Worm (Caenorhabditis elegans) whole organism, late embryonic: Measurements from ENCODE around the gene dhs-31.

Experiments used
- C08G9.2 ChIP-seq: sonication (generic microtip); optimal IDR thresholded peaks from 2 replicates; lab custom pipeline; 2016; ENCODE audit warnings: mild to moderate bottlenecking, missing genetic modification characterization, moderate library complexity, missing compliant biosample characterization
- T23F11.4 ChIP-seq: fragments of 200-800 bp; sonication (Bioruptor generic); optimal IDR thresholded peaks from 2 replicates; lab custom pipeline; 2018; ENCODE audit warnings: mild to moderate bottlenecking, missing genetic modification characterization, missing compliant biosample characterization
- Y22D7AL.16 ChIP-seq: sonication (generic microtip); optimal IDR thresholded peaks from 2 replicates; lab custom pipeline; 2016; ENCODE audit warnings: missing genetic modification characterization, missing compliant biosample characterization
- ceh-14 ChIP-seq: sonication (generic microtip); optimal IDR thresholded peaks from 2 replicates; lab custom pipeline; 2016; ENCODE audit warnings: missing genotype, missing genetic modification characterization, missing compliant biosample characterization
- ceh-18 ChIP-seq: sonication (generic microtip); optimal IDR thresholded peaks from 2 replicates; lab custom pipeline; 2016; ENCODE audit warnings: missing genetic modification characterization, missing compliant biosample characterization
- ceh-19 ChIP-seq: fragments of 200-800 bp; sonication (Bioruptor generic); optimal IDR thresholded peaks from 2 replicates; lab custom pipeline; 2018; ENCODE audit warnings: mild to moderate bottlenecking, missing genetic modification characterization, missing compliant biosample characterization
- ceh-2 ChIP-seq: sonication (generic microtip); optimal IDR thresholded peaks from 2 replicates; lab custom pipeline; 2016; ENCODE audit warnings: missing genotype, missing genetic modification characterization, missing compliant biosample characterization
- ceh-22 ChIP-seq: sonication (generic microtip); optimal IDR thresholded peaks from 2 replicates; lab custom pipeline; 2017; ENCODE audit warnings: missing biosample characterization, missing genetic modification characterization
- ceh-31 ChIP-seq: sonication (generic microtip); optimal IDR thresholded peaks from 2 replicates; lab custom pipeline; 2016; ENCODE audit warnings: missing genetic modification characterization, missing compliant biosample characterization
- ceh-45 ChIP-seq: fragments of 200-800 bp; sonication (Bioruptor generic); IDR thresholded peaks from 2 replicates; pipeline ENCODE4 v1.3.6; 2022; ENCODE audit warnings: missing genetic modification reagents, missing genetic modification characterization, missing compliant biosample characterization
- ceh-48 ChIP-seq: sonication (generic microtip); optimal IDR thresholded peaks from 2 replicates; lab custom pipeline; 2016; ENCODE audit warnings: missing genetic modification characterization, inconsistent platforms, missing compliant biosample characterization
- dve-1 ChIP-seq: sonication (generic microtip); optimal IDR thresholded peaks from 2 replicates; lab custom pipeline; 2017; ENCODE audit warnings: antibody characterized with exemption, mild to moderate bottlenecking, missing genetic modification characterization, missing compliant biosample characterization
- elt-4 ChIP-seq: sonication (generic microtip); optimal IDR thresholded peaks from 2 replicates; lab custom pipeline; 2016; ENCODE audit warnings: missing genetic modification characterization, missing compliant biosample characterization
- ets-4 ChIP-seq: sonication (generic microtip); optimal IDR thresholded peaks from 2 replicates; lab custom pipeline; 2016; ENCODE audit warnings: missing genetic modification characterization, missing compliant biosample characterization
- eyg-1 ChIP-seq: sonication (generic microtip); optimal IDR thresholded peaks from 2 replicates; lab custom pipeline; 2016; ENCODE audit warnings: missing genotype, missing genetic modification characterization, missing compliant biosample characterization
- fax-1 ChIP-seq: sonication (generic microtip); optimal IDR thresholded peaks from 2 replicates; lab custom pipeline; 2016; ENCODE audit warnings: missing genotype, missing genetic modification characterization, missing compliant biosample characterization
- fkh-6 ChIP-seq: sonication (generic microtip); optimal IDR thresholded peaks from 2 replicates; lab custom pipeline; 2016; ENCODE audit warnings: missing genetic modification characterization, missing compliant biosample characterization
- gmeb-2 ChIP-seq: sonication (generic microtip); optimal IDR thresholded peaks from 2 replicates; lab custom pipeline; 2016; ENCODE audit warnings: missing genetic modification characterization, inconsistent platforms, missing compliant biosample characterization
- hlh-13 ChIP-seq: fragments of 200-800 bp; sonication (Bioruptor generic); optimal IDR thresholded peaks from 2 replicates; lab custom pipeline; 2018; ENCODE audit warnings: mild to moderate bottlenecking, missing genetic modification characterization, missing compliant biosample characterization
- hlh-30 ChIP-seq: sonication (generic microtip); optimal IDR thresholded peaks from 2 replicates; lab custom pipeline; 2017; ENCODE audit warnings: antibody characterized with exemption, missing genetic modification characterization, missing compliant biosample characterization; ENCODE audit not compliant: insufficient read depth
- hlh-6 ChIP-seq: sonication (generic microtip); optimal IDR thresholded peaks from 2 replicates; lab custom pipeline; 2016; ENCODE audit warnings: missing genotype, missing genetic modification characterization, missing compliant biosample characterization
- hlh-8 ChIP-seq: sonication (generic microtip); optimal IDR thresholded peaks from 2 replicates; lab custom pipeline; 2016; ENCODE audit warnings: missing genotype, missing genetic modification characterization, missing compliant biosample characterization
- lim-6 ChIP-seq: sonication (generic microtip); optimal IDR thresholded peaks from 2 replicates; lab custom pipeline; 2016; ENCODE audit warnings: missing genetic modification characterization, missing compliant biosample characterization
- lin-11 ChIP-seq: fragments of 200-800 bp; sonication (Bioruptor generic); optimal IDR thresholded peaks from 2 replicates; lab custom pipeline; 2018; ENCODE audit warnings: mild to moderate bottlenecking, missing genetic modification characterization, missing compliant biosample characterization
- madf-2 ChIP-seq: sonication (generic microtip); optimal IDR thresholded peaks from 2 replicates; lab custom pipeline; 2017; ENCODE audit warnings: missing genetic modification characterization, missing compliant biosample characterization
- nhr-11 ChIP-seq: fragments of 150-350 bp; optimal IDR thresholded peaks from 2 replicates; lab custom pipeline; 2014; ENCODE audit warnings: missing biosample characterization, missing genetic modification characterization
- pha-4 ChIP-seq: fragments of 150-350 bp; optimal IDR thresholded peaks from 2 replicates; lab custom pipeline; 2018; ENCODE audit warnings: missing biosample characterization, missing genetic modification reagents, missing genetic modification characterization
- pros-1 ChIP-seq: fragments of 150-350 bp; optimal IDR thresholded peaks from 2 replicates; lab custom pipeline; 2014; ENCODE audit warnings: missing biosample characterization, missing genetic modification reagents, missing genetic modification characterization
- ref-2 ChIP-seq: sonication (generic microtip); optimal IDR thresholded peaks from 2 replicates; lab custom pipeline; 2016; ENCODE audit warnings: missing genetic modification characterization, missing compliant biosample characterization
- rnt-1 ChIP-seq: sonication (generic microtip); optimal IDR thresholded peaks from 2 replicates; lab custom pipeline; 2016; ENCODE audit warnings: missing genetic modification characterization, missing compliant biosample characterization
- sox-2 ChIP-seq: fragments of 200-800 bp; sonication (Bioruptor generic); IDR thresholded peaks from 2 replicates; pipeline ENCODE4 v1.3.6; 2022; ENCODE audit warnings: missing genetic modification reagents, missing genetic modification characterization, missing compliant biosample characterization
- sox-4 ChIP-seq: sonication (generic microtip); optimal IDR thresholded peaks from 2 replicates; lab custom pipeline; 2017; ENCODE audit warnings: mild to moderate bottlenecking, missing genetic modification characterization, inconsistent platforms, missing compliant biosample characterization
- syd-9 ChIP-seq: sonication (generic microtip); optimal IDR thresholded peaks from 2 replicates; lab custom pipeline; 2016; ENCODE audit warnings: mild to moderate bottlenecking, missing genetic modification characterization, moderate library complexity, missing compliant biosample characterization
- tbx-2 ChIP-seq: sonication (generic microtip); optimal IDR thresholded peaks from 2 replicates; lab custom pipeline; 2016; ENCODE audit warnings: missing genetic modification characterization, missing compliant biosample characterization
- tbx-7 ChIP-seq: sonication (generic microtip); optimal IDR thresholded peaks from 2 replicates; lab custom pipeline; 2016; ENCODE audit warnings: missing genotype, missing genetic modification characterization, missing compliant biosample characterization
- ttx-3 ChIP-seq: sonication (generic microtip); optimal IDR thresholded peaks from 2 replicates; lab custom pipeline; 2016; ENCODE audit warnings: missing genetic modification reagents, missing genetic modification characterization, missing compliant biosample characterization
- unc-55 ChIP-seq: sonication (generic microtip); optimal IDR thresholded peaks from 2 replicates; lab custom pipeline; 2017; ENCODE audit warnings: missing biosample characterization, missing genetic modification reagents, missing genetic modification characterization
- zip-5 ChIP-seq: sonication (generic microtip); optimal IDR thresholded peaks from 2 replicates; lab custom pipeline; 2016; ENCODE audit warnings: missing genetic modification characterization, missing compliant biosample characterization
- ztf-16 ChIP-seq: sonication (generic microtip); optimal IDR thresholded peaks from 2 replicates; lab custom pipeline; 2017; ENCODE audit warnings: missing genetic modification characterization, missing compliant biosample characterization

Gene dhs-31

DNA sequence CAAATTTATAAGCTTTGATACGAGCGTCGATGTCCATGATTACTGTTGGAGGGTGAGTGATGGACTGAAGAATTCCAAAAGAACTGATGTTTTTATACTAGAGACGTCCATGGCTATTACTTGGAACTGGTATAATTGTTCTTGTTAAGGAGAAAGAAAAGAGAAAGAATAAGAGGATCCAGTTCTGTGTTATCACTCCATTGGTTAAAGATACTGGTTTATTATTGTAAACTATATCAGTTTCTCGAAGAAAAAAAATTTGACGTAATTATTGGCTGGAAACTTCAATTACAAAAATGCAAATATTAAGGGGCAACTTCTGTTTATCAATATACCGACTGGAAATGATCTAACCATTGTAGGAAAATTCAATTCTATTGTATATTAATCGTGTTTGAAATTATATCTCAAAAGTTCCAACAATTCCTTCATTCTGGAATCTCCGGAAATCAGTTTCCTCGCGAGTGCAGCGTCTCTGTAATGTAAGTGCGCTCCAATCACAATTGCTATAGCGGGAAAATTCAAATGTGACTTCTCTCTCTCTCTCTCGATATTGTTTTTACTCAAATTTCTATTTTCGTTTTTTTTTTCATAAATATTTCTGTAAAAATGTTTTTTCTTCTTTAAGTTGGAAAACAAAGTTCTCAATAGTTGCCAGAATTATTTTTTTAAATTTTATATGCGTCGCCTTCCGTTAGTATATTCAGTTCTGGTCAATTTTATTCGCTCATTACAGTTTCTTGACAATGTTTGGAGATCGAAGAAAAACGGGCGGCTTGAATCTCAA is 44.9 kb upstream of the dhs-31 start, which contains the start of the genes col-2 and ndc-80 (continued):
- TF ChIP-seq hlh-30 (no peak), pha-4 (tag; lab: Kevin White, UChicago) (no peak), ceh-14 (no peak), eyg-1 (tag; lab: Kevin White, UChicago) (no peak), ceh-45 (GFP tag; lab: Robert Waterston, UW) (no peak), zip-5 (peak; percentile 49), C08G9.2 (tag; lab: Kevin White, UChicago) (peak; percentile 63), fkh-6 (tag; lab: Kevin White, UChicago) (peak; percentile 36), ceh-19 (no peak), hlh-13 (GFP tag; lab: Kevin White, UChicago) (no peak), ref-2 (tag; lab: Kevin White, UChicago) (peak; percentile 48), syd-9 (tag; lab: Kevin White, UChicago) (no peak), Y22D7AL.16 (tag; lab: Kevin White, UChicago) (no peak), pros-1 (tag; lab: Kevin White, UChicago) (no peak)

ce11 chrIV:10084323-10084959 is 43.7 kb upstream of the dhs-31 start, which contains the start of gene W01B6.8:
Gene W01B6.8 (minus strand): TSS chrIV:10084373.
- TF ChIP-seq hlh-30 (no peak), unc-55 (GFP tag; lab: Kevin White, UChicago) (no peak), eyg-1 (tag; lab: Kevin White, UChicago) (no peak), elt-4 (tag; lab: Kevin White, UChicago) (peak; percentile 2), syd-9 (tag; lab: Kevin White, UChicago) (peak; percentile 9)

ce11 chrIV:10080816-10081215 is 40.1 kb upstream of the dhs-31 start, which contains the start of gene W01B6.6:
Gene W01B6.6 (plus strand): TSS chrIV:10081116.
- TF ChIP-seq ztf-16 (tag; lab: Kevin White, UChicago) (no peak), ref-2 (tag; lab: Kevin White, UChicago) (no peak), T23F11.4 (GFP tag; lab: Kevin White, UChicago) (no peak), ceh-31 (tag; lab: Kevin White, UChicago) (no peak), ceh-2 (tag; lab: Kevin White, UChicago) (no peak), ceh-22 (no peak), gmeb-2 (tag; lab: Kevin White, UChicago) (no peak), ceh-19 (no peak), nhr-11 (tag; lab: Kevin White, UChicago) (no peak), syd-9 (tag; lab: Kevin White, UChicago) (no peak), hlh-13 (GFP tag; lab: Kevin White, UChicago) (no peak), sox-2 (GFP tag; lab: Robert Waterston, UW) (no peak), ets-4 (tag; lab: Kevin White, UChicago) (no peak)

DNA sequence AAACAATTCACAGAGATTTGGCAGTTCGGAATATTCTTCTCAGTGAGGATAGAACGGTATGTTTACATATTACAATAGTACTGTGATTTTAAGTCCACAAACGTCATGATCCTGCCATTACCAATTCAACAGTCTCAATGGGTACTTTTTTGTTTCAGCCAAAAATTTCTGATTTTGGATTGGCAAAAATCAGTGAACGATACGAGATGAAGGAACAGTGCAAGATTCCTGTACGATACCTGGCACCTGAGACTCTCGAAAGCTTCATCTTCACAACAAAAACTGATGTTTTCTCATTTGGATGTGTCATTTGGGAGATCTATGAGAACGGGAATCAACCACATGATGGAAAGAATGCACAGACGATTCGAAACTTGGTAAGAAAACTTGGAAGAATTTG is 37.3 kb upstream of the dhs-31 start:
- no peak for TF ChIP-seq dve-1
- no peak for TF ChIP-seq zip-5
- TF ChIP-seq tbx-2: no peak
- no peak for TF ChIP-seq ceh-18 (tag; lab: Kevin White, UChicago)
- no peak for TF ChIP-seq lim-6 (tag; lab: Kevin White, UChicago)
- no peak for TF ChIP-seq rnt-1 (tag; lab: Kevin White, UChicago)
- no peak for TF ChIP-seq lin-11
- TF ChIP-seq tbx-7 (tag; lab: Kevin White, UChicago): no peak
- no peak for TF ChIP-seq hlh-8 (tag; lab: Kevin White, UChicago)
- TF ChIP-seq ceh-48: no peak
- TF ChIP-seq sox-4 (tag; lab: Kevin White, UChicago): no peak
- TF ChIP-seq fkh-6 (tag; lab: Kevin White, UChicago): no peak
- TF ChIP-seq pha-4 (tag; lab: Kevin White, UChicago): no peak
- no peak for TF ChIP-seq ttx-3
- no peak for TF ChIP-seq hlh-6 (tag; lab: Kevin White, UChicago)
- no peak for TF ChIP-seq fax-1 (tag; lab: Kevin White, UChicago)
- no peak for TF ChIP-seq elt-4 (tag; lab: Kevin White, UChicago)
- TF ChIP-seq gmeb-2 (tag; lab: Kevin White, UChicago): no peak
- TF ChIP-seq madf-2 (tag; lab: Kevin White, UChicago): no peak
